Fruit fly (Drosophila melanogaster) whole organism: ENCODE results near the gene CG7985.

ENCODE experiments used
- CG8478 ChIP-seq: fragments of >200 bp; optimal IDR thresholded peaks from 2 replicates; lab custom pipeline; 2018; ENCODE audit warnings: inconsistent platforms
- Dll ChIP-seq: fragments of >200 bp; optimal IDR thresholded peaks from 2 replicates; lab custom pipeline; 2017
- EcR ChIP-seq, 2 experiments: fragments of >200 bp; optimal IDR thresholded peaks; 2 replicates each; lab custom pipeline; 2017; ENCODE audit warnings: missing biosample characterization in 2 of 2, missing genetic modification characterization in 2 of 2, missing genetic modification reagents in 2 of 2
- pan ChIP-seq: fragments of >200 bp; optimal IDR thresholded peaks from 2 replicates; lab custom pipeline; 2017
- psq ChIP-seq: fragments of >200 bp; optimal IDR thresholded peaks from 2 replicates; lab custom pipeline; 2017
- usp ChIP-seq: fragments of >200 bp; optimal IDR thresholded peaks from 2 replicates; lab custom pipeline; 2017; ENCODE audit warnings: missing biosample characterization, missing genetic modification characterization, mixed read lengths

Gene CG7985

dm6 chr3R:18246041-18246440 is 46.4 kb downstream of the CG7985 start:
- no peak for TF ChIP-seq Dll (lab: Kevin White, UChicago)
- no peak for TF ChIP-seq CG8478 (lab: Kevin White, UChicago)
- TF ChIP-seq psq (lab: Kevin White, UChicago) = no peak
- no peak for TF ChIP-seq EcR (GFP tag; optimal IDR thresholded peaks at IDR 0.05; lab: Kevin White, UChicago)
- TF ChIP-seq pan (lab: Kevin White, UChicago) = no peak
- no peak for TF ChIP-seq usp (GFP tag; lab: Kevin White, UChicago)

- TF ChIP-seq psq (lab: Kevin White, UChicago) (no peak), Dll (lab: Kevin White, UChicago) (no peak), CG8478 (lab: Kevin White, UChicago) (no peak), usp (GFP tag; lab: Kevin White, UChicago) (no peak), pan (lab: Kevin White, UChicago) (no peak), EcR (GFP tag; optimal IDR thresholded peaks at IDR 0.05; lab: Kevin White, UChicago) (no peak)
Observed at dm6 chr3R:18249268-18249667, 49.6 kb downstream of the CG7985 start.

dm6 chr3R:18250815-18251214 is 51.2 kb downstream of the CG7985 start, which contains the start of gene CG18598:
CG18598 (plus strand) TSS chr3R:18251115.
- TF ChIP-seq usp (GFP tag; lab: Kevin White, UChicago) = no peak
- no peak for TF ChIP-seq Dll (lab: Kevin White, UChicago)
- no peak for TF ChIP-seq EcR (GFP tag; optimal IDR thresholded peaks at IDR 0.05; lab: Kevin White, UChicago)
- no peak for TF ChIP-seq pan (lab: Kevin White, UChicago)
- no peak for TF ChIP-seq psq (lab: Kevin White, UChicago)
- TF ChIP-seq CG8478 (lab: Kevin White, UChicago) = no peak

dm6 chr3R:18251876-18252275 is 52.2 kb downstream of the CG7985 start:
- TF ChIP-seq psq (lab: Kevin White, UChicago) = no peak
- no peak for TF ChIP-seq usp (GFP tag; lab: Kevin White, UChicago)
- TF ChIP-seq EcR (GFP tag; optimal IDR thresholded peaks at IDR 0.05; lab: Kevin White, UChicago) = no peak
- no peak for TF ChIP-seq pan (lab: Kevin White, UChicago)
- no peak for TF ChIP-seq Dll (lab: Kevin White, UChicago)
- no peak for TF ChIP-seq CG8478 (lab: Kevin White, UChicago)

dm6 chr3R:18252578-18252977 is 52.9 kb downstream of the CG7985 start, which contains the start of gene CG12320:
CG12320 (minus strand) TSS chr3R:18252734.
- TF ChIP-seq Dll (lab: Kevin White, UChicago) = no peak
- TF ChIP-seq pan (lab: Kevin White, UChicago) = no peak
- TF ChIP-seq EcR (GFP tag; optimal IDR thresholded peaks at IDR 0.05; lab: Kevin White, UChicago) = no peak
- TF ChIP-seq usp (GFP tag; lab: Kevin White, UChicago) = no peak
- TF ChIP-seq CG8478 (lab: Kevin White, UChicago) = no peak

dm6 chr3R:18255281-18255680 is 55.6 kb downstream of the CG7985 start, which contains the start of the genes Ada2a, Polr2D, Tgs1 and moi:
Ada2a (minus strand) TSS chr3R:18255487.
Polr2D (minus strand) TSS chr3R:18255487.
Tgs1 (plus strand) TSS chr3R:18255530.
moi (plus strand) TSS chr3R:18255530.
- TF ChIP-seq EcR (GFP tag; optimal IDR thresholded peaks at IDR 0.05; lab: Kevin White, UChicago) = no peak
- TF ChIP-seq Dll (lab: Kevin White, UChicago) = no peak
- no peak for TF ChIP-seq CG8478 (lab: Kevin White, UChicago)
- TF ChIP-seq usp (GFP tag; lab: Kevin White, UChicago) = no peak
- no peak for TF ChIP-seq psq (lab: Kevin White, UChicago)
- TF ChIP-seq pan (lab: Kevin White, UChicago) = no peak

dm6 chr3R:18260016-18260415 is 60.4 kb downstream of the CG7985 start:
- no peak for TF ChIP-seq CG8478 (lab: Kevin White, UChicago)
- TF ChIP-seq psq (lab: Kevin White, UChicago) = no peak
- TF ChIP-seq EcR (GFP tag; optimal IDR thresholded peaks at IDR 0.05; lab: Kevin White, UChicago) = no peak
- TF ChIP-seq Dll (lab: Kevin White, UChicago) = no peak
- no peak for TF ChIP-seq pan (lab: Kevin White, UChicago)
- TF ChIP-seq usp (GFP tag; lab: Kevin White, UChicago) = no peak

dm6 chr3R:18261602-18262001 is 61.9 kb downstream of the CG7985 start:
- TF ChIP-seq usp (GFP tag; lab: Kevin White, UChicago) (no peak), EcR (GFP tag; optimal IDR thresholded peaks at IDR 0.05; lab: Kevin White, UChicago) (no peak), CG8478 (lab: Kevin White, UChicago) (no peak), pan (lab: Kevin White, UChicago) (no peak)
